Worm (Caenorhabditis elegans) whole organism, L3 larva: ENCODE results near the gene Y67D8C.22.

ENCODE experiments used
- ZK546.5 ChIP-seq: sonication (generic microtip); optimal IDR thresholded peaks from 2 replicates; lab custom pipeline; 2017; ENCODE audit warnings: missing biosample characterization, missing genetic modification characterization
- ama-1 ChIP-seq: fragments of 150-350 bp; optimal IDR thresholded peaks from 2 replicates; lab custom pipeline; 2018
- mdl-1 ChIP-seq: fragments of 150-350 bp; optimal IDR thresholded peaks from 2 replicates; lab custom pipeline; 2014; ENCODE audit warnings: missing biosample characterization, missing genetic modification characterization
- nhr-12 ChIP-seq: fragments of 150-350 bp; optimal IDR thresholded peaks from 2 replicates; lab custom pipeline; 2014; ENCODE audit warnings: missing biosample characterization, missing genetic modification characterization
- nhr-28 ChIP-seq: fragments of 150-350 bp; optimal IDR thresholded peaks from 2 replicates; lab custom pipeline; 2014; ENCODE audit warnings: missing biosample characterization, missing genetic modification characterization
- nhr-77 ChIP-seq: fragments of 150-350 bp; optimal IDR thresholded peaks from 2 replicates; lab custom pipeline; 2014; ENCODE audit warnings: missing biosample characterization, missing genetic modification characterization

DNA sequence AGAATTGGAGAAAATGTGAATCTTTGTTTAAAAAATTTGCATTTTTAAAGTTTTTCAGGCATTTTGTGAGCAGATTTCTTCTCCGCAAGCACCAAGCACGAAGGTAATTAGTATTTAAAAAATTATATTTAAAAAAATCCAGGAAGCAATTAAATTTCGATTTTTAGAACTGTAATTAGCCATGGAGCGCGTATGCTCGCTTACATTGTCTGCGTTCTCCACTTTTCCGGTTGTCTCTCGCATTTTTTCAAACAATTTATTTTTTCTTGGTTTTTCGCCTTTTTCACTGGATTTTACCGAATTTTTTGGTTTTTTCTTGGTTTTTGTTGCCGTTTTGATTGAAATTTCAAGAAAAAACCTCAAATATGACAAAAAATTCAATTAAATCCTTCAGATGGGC is 20.8 kb downstream of the Y67D8C.22 start:
- TF ChIP-seq mdl-1 (tag; lab: Kevin White, UChicago) (no peak), nhr-12 (tag; lab: Kevin White, UChicago) (no peak), nhr-28 (tag; lab: Kevin White, UChicago) (no peak), nhr-77 (tag; lab: Kevin White, UChicago) (no peak), ama-1 (lab: Kevin White, UChicago) (no peak), ZK546.5 (tag; lab: Kevin White, UChicago) (no peak)
